Fruit fly (Drosophila melanogaster) whole organism, wandering third instar larva: Measurements from ENCODE around the gene CG10343.
A peak's percentile ranks its signal among the peaks of the same experiment; 100 is the strongest.

Source experiments
- Abd-B ChIP-seq: fragments of >200 bp; optimal IDR thresholded peaks from 2 replicates; lab custom pipeline; 2017; ENCODE audit warnings: missing biosample characterization, missing genetic modification characterization
- CG32264 ChIP-seq: fragments of 200-800 bp; sonication (Bioruptor generic); optimal IDR thresholded peaks from 2 replicates; lab custom pipeline; 2016; ENCODE audit warnings: missing biosample characterization, missing genetic modification characterization
- CG9705 ChIP-seq: fragments of 200-800 bp; sonication (Bioruptor generic); optimal IDR thresholded peaks from 2 replicates; lab custom pipeline; 2018; ENCODE audit warnings: missing biosample characterization, mild to moderate bottlenecking, missing genetic modification characterization
- CrebA ChIP-seq: fragments of 200-800 bp; sonication (Bioruptor generic); optimal IDR thresholded peaks from 2 replicates; lab custom pipeline; 2016; ENCODE audit warnings: missing biosample characterization, mild to moderate bottlenecking, missing genetic modification characterization, borderline replicate concordance
- Dfd ChIP-seq: fragments of >200 bp; optimal IDR thresholded peaks from 2 replicates; lab custom pipeline; 2017; ENCODE audit warnings: missing biosample characterization, missing genetic modification characterization
- Dif ChIP-seq: fragments of 200-275, 200-300 bp; sonication (Bioruptor generic); optimal IDR thresholded peaks from 2 replicates; lab custom pipeline; 2018; ENCODE audit warnings: missing biosample characterization, missing genetic modification characterization; ENCODE audit not compliant: partially characterized antibody
- GATAd ChIP-seq: sonication (Bioruptor generic); optimal IDR thresholded peaks from 2 replicates; lab custom pipeline; 2016; ENCODE audit warnings: missing biosample characterization, missing genetic modification characterization
- HLH106 ChIP-seq: fragments of 200-800 bp; optimal IDR thresholded peaks from 3 replicates; lab custom pipeline; 2019; ENCODE audit warnings: missing biosample characterization, mild to moderate bottlenecking, missing genetic modification characterization, moderate library complexity
- Hnf4 ChIP-seq: fragments of 200-800 bp; sonication (Bioruptor generic); optimal IDR thresholded peaks from 2 replicates; lab custom pipeline; 2016; ENCODE audit warnings: missing biosample characterization, mild to moderate bottlenecking, missing genetic modification characterization
- Hr78 ChIP-seq: fragments of >200 bp; optimal IDR thresholded peaks from 2 replicates; lab custom pipeline; 2017; ENCODE audit warnings: missing biosample characterization, missing genetic modification characterization
- Hr83 ChIP-seq: fragments of 200-300 bp; sonication (Bioruptor generic); optimal IDR thresholded peaks from 2 replicates; lab custom pipeline; 2016; ENCODE audit warnings: missing biosample characterization, mild to moderate bottlenecking, missing genetic modification characterization, moderate library complexity; ENCODE audit not compliant: poor library complexity, severe bottlenecking
- Jra ChIP-seq: sonication (Bioruptor generic); optimal IDR thresholded peaks from 2 replicates; lab custom pipeline; 2016; ENCODE audit warnings: missing biosample characterization, missing genetic modification characterization
- Mio ChIP-seq: sonication (Bioruptor generic); optimal IDR thresholded peaks from 2 replicates; lab custom pipeline; 2016; ENCODE audit warnings: missing biosample characterization, missing genetic modification characterization
- Myc ChIP-seq: fragments of >200 bp; optimal IDR thresholded peaks from 2 replicates; lab custom pipeline; 2017
- N ChIP-seq: fragments of >200 bp; optimal IDR thresholded peaks from 2 replicates; lab custom pipeline; 2018; ENCODE audit warnings: missing biosample characterization, missing external identifiers, missing genetic modification characterization
- OdsH ChIP-seq: fragments of 200-800 bp; sonication (Bioruptor generic); optimal IDR thresholded peaks from 2 replicates; lab custom pipeline; 2016; ENCODE audit warnings: missing biosample characterization, mild to moderate bottlenecking, missing genetic modification characterization
- Rel ChIP-seq, 2 experiments: fragments of 200-800 bp; sonication (Bioruptor generic) in 1 of 2; optimal IDR thresholded peaks; 2 replicates in 1 of 2; 3 replicates in 1 of 2; lab custom pipeline; 2016 to 2019; ENCODE audit warnings: mild to moderate bottlenecking in 2 of 2, missing biosample characterization in 2 of 2, missing genetic modification characterization in 2 of 2, moderate library complexity in 1 of 2
- Sp1 ChIP-seq: fragments of 200-800 bp; sonication (Bioruptor generic); optimal IDR thresholded peaks from 3 replicates; lab custom pipeline; 2019; ENCODE audit warnings: missing biosample characterization, mild to moderate bottlenecking, missing genetic modification characterization, moderate library complexity
- Vsx2 ChIP-seq: fragments of 200-300, 225-300 bp; sonication (Bioruptor generic); optimal IDR thresholded peaks from 2 replicates; lab custom pipeline; 2018; ENCODE audit warnings: missing biosample characterization, missing genetic modification characterization; ENCODE audit not compliant: partially characterized antibody
- br ChIP-seq: fragments of 200-800 bp; sonication (Bioruptor generic); optimal IDR thresholded peaks from 2 replicates; lab custom pipeline; 2016; ENCODE audit warnings: missing biosample characterization, missing genetic modification characterization
- brk ChIP-seq: fragments of 200-800 bp; sonication (Bioruptor generic); optimal IDR thresholded peaks from 2 replicates; lab custom pipeline; 2016; ENCODE audit warnings: missing biosample characterization, mild to moderate bottlenecking, missing genetic modification characterization
- dl ChIP-seq, 2 experiments: fragments of 175-275, 200-275 bp in 1 of 2; fragments of 200-275 bp in 1 of 2; sonication (Bioruptor generic); optimal IDR thresholded peaks; lab custom pipeline; 2018; ENCODE audit warnings: mild to moderate bottlenecking in 2 of 2, missing biosample characterization in 2 of 2, missing genetic modification characterization in 2 of 2, moderate library complexity in 2 of 2; ENCODE audit not compliant: partially characterized antibody in 2 of 2, insufficient read depth in 1 of 2
- dmrt93B ChIP-seq: fragments of 200-800 bp; sonication (Bioruptor generic); optimal IDR thresholded peaks from 2 replicates; lab custom pipeline; 2018; ENCODE audit warnings: missing biosample characterization, mild to moderate bottlenecking, missing genetic modification characterization
- dsf ChIP-seq: sonication (Bioruptor generic); optimal IDR thresholded peaks from 2 replicates; lab custom pipeline; 2016; ENCODE audit warnings: missing biosample characterization, missing genetic modification characterization, borderline replicate concordance
- ey ChIP-seq: fragments of 200-800 bp; sonication (Bioruptor generic); optimal IDR thresholded peaks from 2 replicates; lab custom pipeline; 2016; ENCODE audit warnings: missing biosample characterization, missing genetic modification characterization
- foxo ChIP-seq, 2 experiments: fragments of 200-800 bp; sonication (Bioruptor generic); optimal IDR thresholded peaks; 2 replicates in 1 of 2; 3 replicates in 1 of 2; lab custom pipeline; 2016 to 2017; ENCODE audit warnings: missing biosample characterization in 2 of 2, missing genetic modification characterization in 2 of 2
- fru ChIP-seq: fragments of 200-800 bp; sonication (Bioruptor generic); optimal IDR thresholded peaks from 3 replicates; lab custom pipeline; 2016; ENCODE audit warnings: missing biosample characterization, mild to moderate bottlenecking, missing genetic modification characterization
- h ChIP-seq: fragments of 200-800 bp; sonication (Bioruptor generic); optimal IDR thresholded peaks from 3 replicates; lab custom pipeline; 2016; ENCODE audit warnings: missing biosample characterization, mild to moderate bottlenecking, missing genetic modification characterization
- jim ChIP-seq: fragments of 175-275, 200-325 bp; sonication (Bioruptor generic); optimal IDR thresholded peaks from 2 replicates; lab custom pipeline; 2016; ENCODE audit warnings: missing biosample characterization, mild to moderate bottlenecking, missing genetic modification characterization
- lola ChIP-seq: fragments of >200 bp; optimal IDR thresholded peaks from 2 replicates; lab custom pipeline; 2017; ENCODE audit warnings: missing biosample characterization, missing genetic modification characterization
- pan ChIP-seq: fragments of >200 bp; optimal IDR thresholded peaks from 2 replicates; lab custom pipeline; 2017
- psq ChIP-seq: fragments of 200-800 bp; sonication (Bioruptor generic); optimal IDR thresholded peaks from 3 replicates; lab custom pipeline; 2017; ENCODE audit warnings: missing biosample characterization, mild to moderate bottlenecking, missing genetic modification characterization, moderate library complexity
- rgr ChIP-seq: fragments of 200-800 bp; sonication (Bioruptor generic); optimal IDR thresholded peaks from 3 replicates; lab custom pipeline; 2016; ENCODE audit warnings: missing biosample characterization, mild to moderate bottlenecking, missing genetic modification characterization
- sage ChIP-seq: fragments of 200-800 bp; sonication (Bioruptor generic); optimal IDR thresholded peaks from 2 replicates; lab custom pipeline; 2016; ENCODE audit warnings: missing biosample characterization, mild to moderate bottlenecking, missing genetic modification characterization
- sv ChIP-seq: fragments of 200-800 bp; sonication (Bioruptor generic); optimal IDR thresholded peaks from 3 replicates; lab custom pipeline; 2016; ENCODE audit warnings: missing biosample characterization, missing genetic modification characterization
- tai ChIP-seq: sonication (Bioruptor generic); optimal IDR thresholded peaks from 2 replicates; lab custom pipeline; 2016; ENCODE audit warnings: missing biosample characterization, missing genetic modification characterization
- usp ChIP-seq: fragments of >200 bp; optimal IDR thresholded peaks from 2 replicates; lab custom pipeline; 2017; ENCODE audit warnings: missing biosample characterization, missing genetic modification characterization
- woc ChIP-seq: sonication (Bioruptor generic); optimal IDR thresholded peaks from 2 replicates; lab custom pipeline; 2016; ENCODE audit warnings: missing biosample characterization, mild to moderate bottlenecking, missing genetic modification characterization

The CG10343 gene

dm6 chr2L:18702721-18703488 lies at the start of gene CG10343, which contains the start of gene CG10376:
TSS of gene CG10343 (plus strand) at chr2L:18703473.
TSS of gene CG10376 (minus strand) at chr2L:18703105.
- TF ChIP-seq h (GFP tag; lab: Kevin White, UChicago), result peak; percentile 68
- peak; percentile 70 for TF ChIP-seq fru (GFP tag; lab: Kevin White, UChicago)
- TF ChIP-seq Hnf4 (GFP tag; lab: Kevin White, UChicago), result peak; percentile 57
- no peak for TF ChIP-seq Vsx2
- TF ChIP-seq foxo (GFP tag; optimal IDR thresholded peaks at IDR 0.05; lab: Kevin White, UChicago), result peak in 1 of 2 experiments; percentile 85
- no peak for TF ChIP-seq Hr83 (GFP tag; lab: Kevin White, UChicago)
- peak; percentile 56 for TF ChIP-seq ey
- no peak for TF ChIP-seq CG32264 (GFP tag; lab: Kevin White, UChicago)
- TF ChIP-seq dl (GFP tag; optimal IDR thresholded peaks at IDR 0.05; lab: Kevin White, UChicago; ENCODE audit: insufficient read depth in 1 of 2, partially characterized antibody in 2 of 2), result no peak
- peak; percentile 71 for TF ChIP-seq OdsH (GFP tag; lab: Kevin White, UChicago)
- no peak for TF ChIP-seq Dfd
- TF ChIP-seq Mio (GFP tag; lab: Kevin White, UChicago), result no peak
- TF ChIP-seq Myc, result peak; percentile 9
- no peak for TF ChIP-seq brk
- TF ChIP-seq GATAd, result no peak
- TF ChIP-seq dsf (GFP tag; lab: Kevin White, UChicago), result no peak
- TF ChIP-seq pan (lab: Kevin White, UChicago), result no peak
- no peak for TF ChIP-seq usp (GFP tag; lab: Kevin White, UChicago)
- TF ChIP-seq rgr (GFP tag; lab: Kevin White, UChicago), result peak; percentile 77
- peak; percentile 98 for TF ChIP-seq N
- no peak for TF ChIP-seq Abd-B (GFP tag; lab: Kevin White, UChicago)
- no peak for TF ChIP-seq Rel (GFP tag; optimal IDR thresholded peaks at IDR 0.05; lab: Kevin White, UChicago)
- TF ChIP-seq Rel (tag; optimal IDR thresholded peaks at IDR 0.05; lab: Kevin White, UChicago), result peak; percentile 62
- TF ChIP-seq psq (GFP tag; lab: Kevin White, UChicago), result peak; percentile 85
- no peak for TF ChIP-seq CrebA
- TF ChIP-seq tai, result no peak
- TF ChIP-seq Hr78 (GFP tag; lab: Kevin White, UChicago), result peak; percentile 90
- peak; percentile 87 for TF ChIP-seq Sp1 (GFP tag; lab: Kevin White, UChicago)
- TF ChIP-seq sage (GFP tag; lab: Kevin White, UChicago), result no peak
- no peak for TF ChIP-seq br (GFP tag; lab: Kevin White, UChicago)
- peak; percentile 34 for TF ChIP-seq sv (GFP tag; lab: Kevin White, UChicago)
- TF ChIP-seq woc (GFP tag; lab: Kevin White, UChicago), result peak; percentile 76
- no peak for TF ChIP-seq lola (GFP tag; lab: Kevin White, UChicago)
- TF ChIP-seq jim, result no peak
- peak; percentile 79 for TF ChIP-seq CG9705 (GFP tag; lab: Kevin White, UChicago)
- no peak for TF ChIP-seq Jra (GFP tag; lab: Kevin White, UChicago)
- peak; percentile 92 for TF ChIP-seq HLH106 (tag; lab: Kevin White, UChicago)
- peak; percentile 83 for TF ChIP-seq dmrt93B (GFP tag; lab: Kevin White, UChicago)
- TF ChIP-seq Dif (GFP tag; lab: Kevin White, UChicago), result no peak
- TF ChIP-seq, all 38 proteins: peak for 18

dm6 chr2L:18656691-18657237 lies 46.5 kb upstream of the CG10343 start:
- no peak for TF ChIP-seq brk
- no peak for TF ChIP-seq jim
- TF ChIP-seq rgr (GFP tag; lab: Kevin White, UChicago), result no peak
- no peak for TF ChIP-seq lola (GFP tag; lab: Kevin White, UChicago)
- no peak for TF ChIP-seq Vsx2
- TF ChIP-seq, all 38 proteins: peak for 0
